Fruit fly (Drosophila melanogaster): ENCODE results near the gene CG5114.

Gene CG5114

dm6 chr3L:14992025-14992424 lies 9.4 kb downstream of the CG5114 start, which contains the start of gene Zip71B (continued):
- TF ChIP-seq CG4707 (GFP tag; optimal IDR thresholded peaks at IDR 0.05) (no peak), Ravus (GFP tag; IDR thresholded peaks at IDR 0.05) (no peak), onecut (GFP tag; IDR thresholded peaks at IDR 0.05) (no peak), CG10959 (GFP tag; IDR thresholded peaks at IDR 0.05) (no peak), run (tag; optimal IDR thresholded peaks at IDR 0.05) (no peak), CG2199 (GFP tag; IDR thresholded peaks at IDR 0.05) (0 out of 3 replicates have a peak, but pooled peaks have one; percentile 56), Hsf (GFP tag; optimal IDR thresholded peaks at IDR 0.05) (no peak), CG8765 (GFP tag; IDR thresholded peaks at IDR 0.05) (no peak), kay (GFP tag; optimal IDR thresholded peaks at IDR 0.05) (peak; percentile 25), H15 (GFP tag; IDR thresholded peaks at IDR 0.05) (no peak), dmrt99B (tag; optimal IDR thresholded peaks at IDR 0.05) (no peak), CG1832 (GFP tag; optimal IDR thresholded peaks at IDR 0.05) (peak; percentile 39), lov (optimal IDR thresholded peaks at IDR 0.05) (no peak), lov (GFP tag; IDR thresholded peaks at IDR 0.05) (no peak), CG3163 (GFP tag; optimal IDR thresholded peaks at IDR 0.05) (no peak), CG17361 (GFP tag; IDR thresholded peaks at IDR 0.05) (no peak), CG4328 (GFP tag; optimal IDR thresholded peaks at IDR 0.05) (no peak), gcm2 (GFP tag; optimal IDR thresholded peaks at IDR 0.05) (no peak), Pdp1 (GFP tag; optimal IDR thresholded peaks at IDR 0.05) (peak in 1 of 2 experiments; percentile 28), D (optimal IDR thresholded peaks at IDR 0.05) (no peak), D (GFP tag; optimal IDR thresholded peaks at IDR 0.05) (no peak), NK7.1 (GFP tag; optimal IDR thresholded peaks at IDR 0.05) (no peak), Deaf1 (tag; optimal IDR thresholded peaks at IDR 0.05) (peak; percentile 61), CoRest (tag; optimal IDR thresholded peaks at IDR 0.05) (peak; percentile 3), dmrt11E (tag; optimal IDR thresholded peaks at IDR 0.05) (no peak), CG15479 (GFP tag; optimal IDR thresholded peaks at IDR 0.05) (peak; percentile 13), pzg (GFP tag; optimal IDR thresholded peaks at IDR 0.05) (peak; percentile 9), crol (GFP tag; IDR thresholded peaks at IDR 0.05) (peak; percentile 11; the same call in 1 of the 2 replicates), ato (GFP tag; IDR thresholded peaks at IDR 0.05; ENCODE audit: partially characterized antibody) (no peak), Dp (GFP tag; optimal IDR thresholded peaks at IDR 0.05) (peak; percentile 68), Med (GFP tag) (peak; percentile 36), CG12744 (GFP tag; optimal IDR thresholded peaks at IDR 0.05) (no peak), CG17186 (GFP tag; optimal IDR thresholded peaks at IDR 0.05) (no peak), abd-A (tag; optimal IDR thresholded peaks at IDR 0.05) (no peak), E2f2 (GFP tag; IDR thresholded peaks at IDR 0.05) (peak; percentile 72), ara (GFP tag; IDR thresholded peaks at IDR 0.05) (0 out of 2 replicates have a peak, but pooled peaks have one; percentile 5), Trl (optimal IDR thresholded peaks at IDR 0.05) (no peak), Trl (GFP tag; optimal IDR thresholded peaks at IDR 0.05) (no peak), sim (GFP tag; IDR thresholded peaks at IDR 0.05) (no peak), chn (GFP tag; optimal IDR thresholded peaks at IDR 0.05) (peak; percentile 0), CG7987 (GFP tag; optimal IDR thresholded peaks at IDR 0.05) (no peak), crp (GFP tag; optimal IDR thresholded peaks at IDR 0.05) (no peak), CG15601 (tag; optimal IDR thresholded peaks at IDR 0.05) (no peak), Meics (GFP tag; optimal IDR thresholded peaks at IDR 0.05) (no peak), YL-1 (GFP tag; optimal IDR thresholded peaks at IDR 0.05) (no peak), peb (GFP tag; IDR thresholded peaks at IDR 0.05) (no peak), Usf (GFP tag; optimal IDR thresholded peaks at IDR 0.05) (no peak), sr (GFP tag; IDR thresholded peaks at IDR 0.05) (peak; percentile 64; the same call in 2 of the 3 replicates), CG3838 (GFP tag; optimal IDR thresholded peaks at IDR 0.05) (no peak), CG17568 (GFP tag; optimal IDR thresholded peaks at IDR 0.05) (no peak), CG18011 (GFP tag; optimal IDR thresholded peaks at IDR 0.05) (no peak), Drgx (GFP tag; IDR thresholded peaks at IDR 0.05) (no peak)

All from whole organism, embryonic.